Worm (Caenorhabditis elegans) whole organism, young adult: ENCODE data around the gene mfn-1.
A peak's percentile ranks its signal among the peaks of the same experiment; 100 is the strongest.

Experiments used
- B0019.2 ChIP-seq: fragments of 200-800 bp; sonication (Bioruptor generic); conservative IDR thresholded peaks from 2 replicates; pipeline ENCODE4 v1.3.6; 2022; ENCODE audit warnings: missing genetic modification reagents, missing genetic modification characterization, missing compliant biosample characterization
- C17E4.6 ChIP-seq: fragments of 200-800 bp; sonication (Bioruptor generic); IDR thresholded peaks from 2 replicates; pipeline ENCODE4 v1.3.6; 2022; ENCODE audit warnings: missing genetic modification reagents, missing genetic modification characterization, missing compliant biosample characterization
- F10E7.11 ChIP-seq: sonication (generic microtip); optimal IDR thresholded peaks from 2 replicates; lab custom pipeline; 2017; ENCODE audit warnings: mild to moderate bottlenecking, missing genetic modification characterization, moderate library complexity, missing compliant biosample characterization
- F57A8.1 ChIP-seq: fragments of 200-800 bp; sonication (Bioruptor generic); optimal IDR thresholded peaks from 2 replicates; lab custom pipeline; 2018; ENCODE audit warnings: mild to moderate bottlenecking, missing genetic modification characterization, moderate library complexity, missing compliant biosample characterization
- T26A5.8 ChIP-seq: sonication (generic microtip); optimal IDR thresholded peaks from 2 replicates; lab custom pipeline; 2016; ENCODE audit warnings: missing genetic modification characterization, missing compliant biosample characterization
- akir-1 ChIP-seq: fragments of 200-800 bp; sonication (Bioruptor generic); optimal IDR thresholded peaks from 2 replicates; lab custom pipeline; 2018; ENCODE audit warnings: mild to moderate bottlenecking, missing genetic modification characterization, moderate library complexity, missing compliant biosample characterization
- aptf-3 ChIP-seq: fragments of 200-800 bp; sonication (Bioruptor generic); IDR thresholded peaks from 2 replicates; pipeline ENCODE4 v1.3.6; 2022; ENCODE audit warnings: missing genetic modification characterization, missing compliant biosample characterization
- atf-7 ChIP-seq: sonication (generic microtip); optimal IDR thresholded peaks from 2 replicates; lab custom pipeline; 2017; ENCODE audit warnings: mild to moderate bottlenecking, missing genetic modification characterization, missing compliant biosample characterization
- ccch-3 ChIP-seq: fragments of 200-800 bp; sonication (Bioruptor generic); optimal IDR thresholded peaks from 2 replicates; lab custom pipeline; 2018; ENCODE audit warnings: mild to moderate bottlenecking, missing genetic modification characterization, missing compliant biosample characterization
- dox-1 ChIP-seq: fragments of 200-800 bp; sonication (Bioruptor generic); IDR thresholded peaks from 2 replicates; pipeline ENCODE4 v1.3.6; 2022; ENCODE audit warnings: missing genetic modification reagents, missing genetic modification characterization, missing compliant biosample characterization
- efl-1 ChIP-seq: fragments of 150-350 bp; optimal IDR thresholded peaks from 2 replicates; lab custom pipeline; 2014; ENCODE audit warnings: missing biosample characterization, missing genetic modification reagents, missing genetic modification characterization
- egrh-3 ChIP-seq: fragments of 200-800 bp; sonication (Bioruptor generic); IDR thresholded peaks from 2 replicates; pipeline ENCODE4 v1.3.6; 2022; ENCODE audit warnings: missing genetic modification reagents, missing genetic modification characterization, missing compliant biosample characterization
- ets-4 ChIP-seq: fragments of 200-800 bp; sonication (Bioruptor generic); optimal IDR thresholded peaks from 2 replicates; lab custom pipeline; 2018; ENCODE audit warnings: mild to moderate bottlenecking, missing genetic modification characterization, missing compliant biosample characterization
- fkh-3 ChIP-seq: sonication (generic microtip); optimal IDR thresholded peaks from 2 replicates; lab custom pipeline; 2016; ENCODE audit warnings: mild to moderate bottlenecking, missing genetic modification characterization, missing compliant biosample characterization
- let-607 ChIP-seq, 2 experiments: fragments of 200-800 bp in 1 of 2; sonication (Bioruptor generic) in 1 of 2; sonication (generic microtip) in 1 of 2; optimal IDR thresholded peaks; 2 replicates each; lab custom pipeline; 2016 to 2018; ENCODE audit warnings: mild to moderate bottlenecking in 2 of 2, missing compliant biosample characterization in 2 of 2, missing genetic modification characterization in 2 of 2, moderate library complexity in 2 of 2, missing genotype in 1 of 2
- lin-35 ChIP-seq, 3 experiments: fragments of 150-350 bp in 2 of 3; sonication (generic microtip) in 1 of 3; optimal IDR thresholded peaks; 2 replicates each; lab custom pipeline; 2014 to 2018; ENCODE audit warnings: missing biosample characterization in 3 of 3, missing genetic modification characterization in 3 of 3, missing genetic modification reagents in 3 of 3
- madf-8 ChIP-seq: fragments of 200-800 bp; sonication (Bioruptor generic); conservative IDR thresholded peaks from 2 replicates; pipeline ENCODE4 v1.3.6; 2022; ENCODE audit warnings: missing genetic modification reagents, missing genetic modification characterization, missing compliant biosample characterization
- nhr-80 ChIP-seq: sonication (generic microtip); optimal IDR thresholded peaks from 2 replicates; lab custom pipeline; 2016; ENCODE audit warnings: missing genetic modification characterization, missing compliant biosample characterization
- rpc-1 ChIP-seq, 2 experiments: fragments of 150-350 bp in 1 of 2; sonication (generic microtip) in 1 of 2; optimal IDR thresholded peaks; 2 replicates each; lab custom pipeline; 2014 to 2018; ENCODE audit warnings: missing biosample characterization in 1 of 2, missing genetic modification characterization in 1 of 2, missing genetic modification reagents in 1 of 2, missing genotype in 1 of 2
- snpc-1.3 ChIP-seq: sonication (generic microtip); optimal IDR thresholded peaks from 2 replicates; lab custom pipeline; 2017; ENCODE audit warnings: missing genetic modification characterization, mild to moderate bottlenecking, missing compliant biosample characterization, antibody characterized with exemption, moderate library complexity, missing genotype, missing genetic modification reagents; ENCODE audit not compliant: insufficient read depth
- snpc-3.4 ChIP-seq: sonication (generic microtip); optimal IDR thresholded peaks from 2 replicates; lab custom pipeline; 2017; ENCODE audit warnings: missing genetic modification characterization, mild to moderate bottlenecking, missing compliant biosample characterization, antibody characterized with exemption, moderate library complexity, missing genotype, missing genetic modification reagents
- tlf-1 ChIP-seq: fragments of 200-800 bp; sonication (Bioruptor generic); optimal IDR thresholded peaks from 2 replicates; lab custom pipeline; 2018; ENCODE audit warnings: mild to moderate bottlenecking, missing genetic modification characterization, missing compliant biosample characterization
- unc-62 ChIP-seq: fragments of 150-350 bp; optimal IDR thresholded peaks from 2 replicates; lab custom pipeline; 2014; ENCODE audit warnings: missing biosample characterization, missing genetic modification reagents, missing genetic modification characterization
- zfh-2 ChIP-seq: fragments of 200-800 bp; sonication (Bioruptor generic); conservative IDR thresholded peaks from 2 replicates; pipeline ENCODE4 v1.3.6; 2022; ENCODE audit warnings: missing genetic modification reagents, missing genetic modification characterization, missing compliant biosample characterization
- ztf-28 ChIP-seq: fragments of 200-800 bp; sonication (Bioruptor generic); IDR thresholded peaks from 2 replicates; pipeline ENCODE4 v1.3.6; 2022; ENCODE audit warnings: missing genetic modification reagents, missing genetic modification characterization, missing compliant biosample characterization

Gene mfn-1

ce11 chrII:11431584-11431983, 40.2 kb downstream of the mfn-1 start, which contains the start of gene C05D12.4 (continued):
- TF ChIP-seq zfh-2 (no peak), B0019.2 (GFP tag; lab: Robert Waterston, UW) (no peak), snpc-3.4 (tag; lab: Kevin White, UChicago) (no peak)
- TF ChIP-seq, all 124 proteins: peak for 0

- TF ChIP-seq aptf-3 = no peak
- TF ChIP-seq fkh-3 = no peak
- no peak for TF ChIP-seq snpc-1.3 (tag; lab: Kevin White, UChicago)
- TF ChIP-seq nhr-80 = peak; percentile 48
- no peak for TF ChIP-seq tlf-1
- no peak for TF ChIP-seq akir-1 (GFP tag; lab: Kevin White, UChicago)
- TF ChIP-seq F10E7.11 (tag; lab: Kevin White, UChicago) = no peak
- no peak for TF ChIP-seq lin-35 (GFP tag; optimal IDR thresholded peaks at IDR 0.05; lab: Kevin White, UChicago)
- no peak for TF ChIP-seq madf-8 (GFP tag; lab: Robert Waterston, UW)
These were observed 43.2 kb downstream of the mfn-1 start for ce11 chrII:11428599-11428998.

ce11 chrII:11427322-11427721, 44.5 kb downstream of the mfn-1 start:
- TF ChIP-seq atf-7 (tag; lab: Kevin White, UChicago) (peak; percentile 27), dox-1 (GFP tag; lab: Robert Waterston, UW) (0 out of 2 replicates have a peak, but pooled peaks have one; percentile 41), ets-4 (GFP tag; lab: Kevin White, UChicago) (peak; percentile 47), let-607 (tag; optimal IDR thresholded peaks at IDR 0.05; lab: Kevin White, UChicago) (peak in 1 of 2 experiments; percentile 15), C17E4.6 (GFP tag; lab: Robert Waterston, UW) (no peak), nhr-80 (peak; percentile 91)
- TF ChIP-seq, all 124 proteins: peak for 5

- TF ChIP-seq T26A5.8 (tag; lab: Kevin White, UChicago) (no peak), nhr-80 (peak; percentile 33), egrh-3 (GFP tag; lab: Robert Waterston, UW) (no peak)
These were observed 47.1 kb downstream of the mfn-1 start, which contains the start of gene C05D12.3 for ce11 chrII:11424579-11425316. Gene C05D12.3, plus strand, starts transcription at chrII:11425266.

- no peak for TF ChIP-seq egrh-3 (GFP tag; lab: Robert Waterston, UW)
- TF ChIP-seq F10E7.11 (tag; lab: Kevin White, UChicago) = no peak
- no peak for TF ChIP-seq ccch-3 (GFP tag; lab: Kevin White, UChicago)
- TF ChIP-seq efl-1 (GFP tag; lab: Kevin White, UChicago) = no peak
- no peak for TF ChIP-seq rpc-1 (optimal IDR thresholded peaks at IDR 0.05; lab: Kevin White, UChicago)
- TF ChIP-seq rpc-1 (tag; optimal IDR thresholded peaks at IDR 0.05; lab: Kevin White, UChicago) = no peak
- TF ChIP-seq F57A8.1 = no peak
- TF ChIP-seq unc-62 (GFP tag; lab: Kevin White, UChicago) = no peak
- TF ChIP-seq ztf-28 (GFP tag; lab: Robert Waterston, UW) = no peak
These were observed 47.8 kb downstream of the mfn-1 start for ce11 chrII:11424032-11424431.
